Fruit fly (Drosophila melanogaster) whole organism, prepupa: ENCODE measurements around the gene CG6310.

Experiments
- CG10631 ChIP-seq: fragments of 200-800 bp; sonication (Bioruptor generic); optimal IDR thresholded peaks from 2 replicates; lab custom pipeline; 2016; ENCODE audit warnings: missing biosample characterization, missing genetic modification characterization
- CG10669 ChIP-seq: fragments of 200-800 bp; sonication (Bioruptor generic); optimal IDR thresholded peaks from 3 replicates; lab custom pipeline; 2018; ENCODE audit warnings: missing biosample characterization, mild to moderate bottlenecking, missing genetic modification characterization, moderate library complexity
- CG11294 ChIP-seq: fragments of 200-800 bp; sonication (Bioruptor generic); IDR thresholded peaks from 2 replicates; pipeline ENCODE4 v1.3.6; 2022; ENCODE audit warnings: missing biosample characterization, missing genetic modification characterization
- CG11762 ChIP-seq: fragments of 200-800 bp; sonication (Bioruptor generic); optimal IDR thresholded peaks from 3 replicates; lab custom pipeline; 2016; ENCODE audit warnings: missing biosample characterization, missing genetic modification characterization; ENCODE audit not compliant: insufficient read depth
- CG11902 ChIP-seq: fragments of 200-800 bp; sonication (Bioruptor generic); optimal IDR thresholded peaks from 3 replicates; lab custom pipeline; 2016; ENCODE audit warnings: missing biosample characterization, missing genetic modification characterization
- CG15336 ChIP-seq: fragments of 200-800 bp; sonication (Bioruptor generic); IDR thresholded peaks from 2 replicates; pipeline ENCODE4 v1.3.6; 2022; ENCODE audit warnings: missing biosample characterization, missing genetic modification characterization
- CG1621 ChIP-seq: fragments of 200-800 bp; sonication (Bioruptor generic); optimal IDR thresholded peaks from 3 replicates; lab custom pipeline; 2018; ENCODE audit warnings: missing biosample characterization, mild to moderate bottlenecking, missing genetic modification characterization
- CG16779 ChIP-seq: fragments of 200-800 bp; sonication (Bioruptor generic); optimal IDR thresholded peaks from 3 replicates; lab custom pipeline; 2017; ENCODE audit warnings: missing biosample characterization, mild to moderate bottlenecking, missing genetic modification characterization
- CG3032 ChIP-seq: fragments of 200-800 bp; optimal IDR thresholded peaks from 2 replicates; lab custom pipeline; 2019; ENCODE audit warnings: missing biosample characterization, mild to moderate bottlenecking, missing genetic modification characterization, moderate library complexity
- CG31627 ChIP-seq: fragments of 200-800 bp; sonication (Bioruptor generic); optimal IDR thresholded peaks from 3 replicates; lab custom pipeline; 2016; ENCODE audit warnings: missing biosample characterization, missing genetic modification characterization
- CG32006 ChIP-seq: fragments of 200-800 bp; sonication (Bioruptor generic); optimal IDR thresholded peaks from 3 replicates; lab custom pipeline; 2017; ENCODE audit warnings: missing biosample characterization, mild to moderate bottlenecking, missing genetic modification characterization
- CG34406 ChIP-seq: fragments of 200-800 bp; sonication (Bioruptor generic); optimal IDR thresholded peaks from 3 replicates; lab custom pipeline; 2016; ENCODE audit warnings: missing biosample characterization, missing genetic modification characterization
- CG3919 ChIP-seq: fragments of 200-800 bp; sonication (Bioruptor generic); optimal IDR thresholded peaks from 3 replicates; lab custom pipeline; 2016; ENCODE audit warnings: missing biosample characterization, missing genetic modification characterization
- CG4318 ChIP-seq: fragments of 200-800 bp; sonication (Bioruptor generic); optimal IDR thresholded peaks from 3 replicates; lab custom pipeline; 2017; ENCODE audit warnings: missing biosample characterization, mild to moderate bottlenecking, missing genetic modification characterization
- CG6163 ChIP-seq: fragments of 200-800 bp; sonication (Bioruptor generic); IDR thresholded peaks from 3 replicates; pipeline ENCODE4 v1.3.6; 2022; ENCODE audit warnings: missing biosample characterization, missing genetic modification characterization
- CG6276 ChIP-seq: fragments of 200-800 bp; sonication (Bioruptor generic); optimal IDR thresholded peaks from 2 replicates; lab custom pipeline; 2017; ENCODE audit warnings: missing biosample characterization, mild to moderate bottlenecking, missing genetic modification characterization
- CG6792 ChIP-seq: fragments of 200-800 bp; sonication (Bioruptor generic); optimal IDR thresholded peaks from 3 replicates; lab custom pipeline; 2016; ENCODE audit warnings: missing biosample characterization, missing genetic modification characterization
- CG6808 ChIP-seq: fragments of 200-800 bp; sonication (Bioruptor generic); optimal IDR thresholded peaks from 3 replicates; lab custom pipeline; 2017; ENCODE audit warnings: missing biosample characterization, missing genetic modification characterization, mild to moderate bottlenecking, moderate library complexity, missing genetic modification reagents
- CG7368 ChIP-seq: fragments of 200-800 bp; sonication (Bioruptor generic); optimal IDR thresholded peaks from 3 replicates; lab custom pipeline; 2016; ENCODE audit warnings: missing biosample characterization, missing genetic modification characterization
- CG8119 ChIP-seq: fragments of 200-800 bp; sonication (Bioruptor generic); IDR thresholded peaks from 3 replicates; pipeline ENCODE4 v1.3.6; 2022; ENCODE audit warnings: missing biosample characterization, missing genetic modification characterization
- CG8632 ChIP-seq: fragments of 200-800 bp; sonication (Bioruptor generic); optimal IDR thresholded peaks from 3 replicates; lab custom pipeline; 2016; ENCODE audit warnings: missing biosample characterization, missing genetic modification characterization
- CG9139 ChIP-seq: fragments of 200-800 bp; sonication (Bioruptor generic); optimal IDR thresholded peaks from 3 replicates; lab custom pipeline; 2017; ENCODE audit warnings: missing biosample characterization, mild to moderate bottlenecking, missing genetic modification characterization
- Eip78C ChIP-seq: fragments of 200-800 bp; sonication (Bioruptor generic); peaks from one replicate; lab custom pipeline; 2016; ENCODE audit warnings: missing biosample characterization, missing genetic modification characterization
- Ets96B ChIP-seq: fragments of 200-800 bp; optimal IDR thresholded peaks from 2 replicates; lab custom pipeline; 2019; ENCODE audit warnings: missing biosample characterization, mild to moderate bottlenecking, missing genetic modification characterization, moderate library complexity
- Gug ChIP-seq: fragments of 200-800 bp; sonication (Bioruptor generic); IDR thresholded peaks from 2 replicates; pipeline ENCODE4 v1.3.6; 2022; ENCODE audit warnings: missing biosample characterization, missing genetic modification characterization
- Hr38 ChIP-seq: sonication (Bioruptor generic); optimal IDR thresholded peaks from 2 replicates; lab custom pipeline; 2016; ENCODE audit warnings: missing biosample characterization, missing genetic modification characterization
- Hr39 ChIP-seq: fragments of 200-800 bp; sonication (Bioruptor generic); optimal IDR thresholded peaks from 2 replicates; lab custom pipeline; 2016; ENCODE audit warnings: missing biosample characterization, missing genetic modification characterization
- Hr4 ChIP-seq: fragments of 200-800 bp; sonication (Bioruptor generic); optimal IDR thresholded peaks from 3 replicates; lab custom pipeline; 2016; ENCODE audit warnings: missing biosample characterization, missing genetic modification characterization
- Lpt ChIP-seq: fragments of 200-800 bp; sonication (Bioruptor generic); optimal IDR thresholded peaks from 3 replicates; lab custom pipeline; 2016; ENCODE audit warnings: missing biosample characterization, missing genetic modification characterization
- Met ChIP-seq: fragments of 200-800 bp; sonication (Bioruptor generic); optimal IDR thresholded peaks from 3 replicates; lab custom pipeline; 2016; ENCODE audit warnings: missing biosample characterization, missing genetic modification characterization
- OdsH ChIP-seq: fragments of 200-800 bp; sonication (Bioruptor generic); optimal IDR thresholded peaks from 3 replicates; lab custom pipeline; 2016; ENCODE audit warnings: missing biosample characterization, missing genetic modification characterization
- Smox ChIP-seq: fragments of 200-800 bp; sonication (Bioruptor generic); optimal IDR thresholded peaks from 3 replicates; lab custom pipeline; 2016; ENCODE audit warnings: missing biosample characterization, missing genetic modification characterization
- Sox14 ChIP-seq: fragments of 200-800 bp; sonication (Bioruptor generic); optimal IDR thresholded peaks from 3 replicates; lab custom pipeline; 2016; ENCODE audit warnings: missing biosample characterization, missing genetic modification characterization
- Sox15 ChIP-seq: fragments of 200-800 bp; sonication (Bioruptor generic); optimal IDR thresholded peaks from 3 replicates; lab custom pipeline; 2016; ENCODE audit warnings: missing biosample characterization, missing genetic modification characterization
- achi ChIP-seq: fragments of 200-800 bp; sonication (Bioruptor generic); optimal IDR thresholded peaks from 3 replicates; lab custom pipeline; 2016; ENCODE audit warnings: missing biosample characterization, missing genetic modification characterization
- acj6 ChIP-seq: fragments of 200-800 bp; sonication (Bioruptor generic); optimal IDR thresholded peaks from 3 replicates; lab custom pipeline; 2016; ENCODE audit warnings: missing biosample characterization, missing genetic modification characterization
- dac ChIP-seq: fragments of 200-800 bp; sonication (Bioruptor generic); optimal IDR thresholded peaks from 2 replicates; lab custom pipeline; 2017; ENCODE audit warnings: missing biosample characterization, mild to moderate bottlenecking, missing genetic modification characterization
- dsx ChIP-seq: fragments of 200-800 bp; optimal IDR thresholded peaks from 3 replicates; lab custom pipeline; 2019; ENCODE audit warnings: missing biosample characterization, mild to moderate bottlenecking, missing genetic modification characterization, moderate library complexity; ENCODE audit not compliant: poor library complexity, severe bottlenecking
- eg ChIP-seq: fragments of 200-800 bp; sonication (Bioruptor generic); IDR thresholded peaks from 3 replicates; pipeline ENCODE4 v1.3.6; 2022; ENCODE audit warnings: missing biosample characterization, missing genetic modification characterization
- fkh ChIP-seq: fragments of 200-800 bp; sonication (Bioruptor generic); optimal IDR thresholded peaks from 3 replicates; lab custom pipeline; 2017; ENCODE audit warnings: missing biosample characterization, mild to moderate bottlenecking, missing genetic modification characterization, moderate library complexity
- lz ChIP-seq: fragments of 200-800 bp; sonication (Bioruptor generic); optimal IDR thresholded peaks from 3 replicates; lab custom pipeline; 2016; ENCODE audit warnings: missing biosample characterization, missing genetic modification characterization
- net ChIP-seq: fragments of 200-800 bp; sonication (Bioruptor generic); optimal IDR thresholded peaks from 3 replicates; lab custom pipeline; 2016; ENCODE audit warnings: missing biosample characterization, missing genetic modification characterization
- salr ChIP-seq, 2 experiments: fragments of 200-800 bp; sonication (Bioruptor generic); optimal IDR thresholded peaks; 3 replicates each; lab custom pipeline; 2016 to 2018; ENCODE audit warnings: missing biosample characterization in 2 of 2, missing genetic modification characterization in 2 of 2, mild to moderate bottlenecking in 1 of 2
- spab ChIP-seq: fragments of 200-800 bp; sonication (Bioruptor generic); optimal IDR thresholded peaks from 2 replicates; lab custom pipeline; 2017; ENCODE audit warnings: missing biosample characterization, mild to moderate bottlenecking, missing genetic modification characterization, missing genetic modification reagents
- ss ChIP-seq, 2 experiments: fragments of 200-800 bp; sonication (Bioruptor generic); optimal IDR thresholded peaks; 2 replicates in 1 of 2; 3 replicates in 1 of 2; lab custom pipeline; 2017 to 2018; ENCODE audit warnings: mild to moderate bottlenecking in 2 of 2, missing biosample characterization in 2 of 2, missing genetic modification characterization in 2 of 2, moderate library complexity in 1 of 2
- svp ChIP-seq: fragments of 200-800 bp; sonication (Bioruptor generic); peaks from one replicate; lab custom pipeline; 2016; ENCODE audit warnings: missing biosample characterization, missing genetic modification characterization

Gene CG6310

DNA sequence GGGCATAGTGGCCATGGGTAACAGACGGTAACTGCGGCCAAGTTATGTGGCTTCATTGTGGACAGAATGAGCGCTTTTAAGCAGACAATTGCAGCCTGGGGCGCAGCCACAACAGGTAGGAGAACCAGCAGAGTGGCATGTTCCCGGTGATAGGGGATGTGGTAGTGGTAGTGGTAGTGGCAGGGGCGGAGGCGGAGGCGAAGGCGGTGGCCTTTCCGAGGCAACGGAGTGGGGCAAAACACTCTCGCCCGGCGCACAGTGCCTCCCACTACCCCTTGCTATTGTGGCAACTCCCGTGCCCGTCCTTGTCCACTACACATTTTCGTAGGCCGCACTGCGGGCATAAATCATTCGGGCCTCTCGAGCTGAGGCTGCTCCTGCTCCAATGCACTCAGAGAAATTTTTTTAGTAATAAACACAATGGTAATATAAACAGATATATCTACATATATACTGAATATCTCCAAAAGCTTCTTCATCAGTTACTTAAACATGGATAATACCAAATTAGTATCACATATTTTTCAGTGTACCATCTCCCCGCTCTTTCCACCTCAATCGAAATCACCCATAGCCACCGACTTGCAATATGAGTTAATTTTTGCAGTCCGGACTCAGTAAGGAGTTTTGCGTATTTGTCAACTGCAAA is 36.2 kb downstream of the CG6310 start (continued):
- TF ChIP-seq lz (GFP tag; lab: Kevin White, UChicago) (peak; percentile 68), salr (GFP tag; optimal IDR thresholded peaks at IDR 0.05; lab: Kevin White, UChicago) (peak; percentile 33 to 46), fkh (GFP tag; lab: Kevin White, UChicago) (no peak), Hr39 (GFP tag; lab: Kevin White, UChicago) (peak; percentile 65), eg (GFP tag; lab: Robert Waterston, UW) (peak; percentile 85), CG6163 (GFP tag; lab: Robert Waterston, UW) (peak; percentile 79), CG9139 (GFP tag; lab: Kevin White, UChicago) (peak; percentile 59), ss (GFP tag; optimal IDR thresholded peaks at IDR 0.05; lab: Kevin White, UChicago) (peak; percentile 74 to 78), Lpt (GFP tag; lab: Kevin White, UChicago) (peak; percentile 71), Smox (GFP tag; lab: Kevin White, UChicago) (peak; percentile 68), CG3919 (peak; percentile 71), CG11902 (peak; percentile 34), achi (GFP tag; lab: Kevin White, UChicago) (peak; percentile 76), CG6276 (peak; percentile 76), CG11294 (GFP tag; lab: Robert Waterston, UW) (0 out of 2 replicates have a peak, but pooled peaks have one; percentile 14), CG7368 (peak; percentile 32), net (GFP tag; lab: Kevin White, UChicago) (peak; percentile 64), CG3032 (tag; lab: Kevin White, UChicago) (peak; percentile 79)
- TF ChIP-seq, all 60 proteins: peak for 56

DNA sequence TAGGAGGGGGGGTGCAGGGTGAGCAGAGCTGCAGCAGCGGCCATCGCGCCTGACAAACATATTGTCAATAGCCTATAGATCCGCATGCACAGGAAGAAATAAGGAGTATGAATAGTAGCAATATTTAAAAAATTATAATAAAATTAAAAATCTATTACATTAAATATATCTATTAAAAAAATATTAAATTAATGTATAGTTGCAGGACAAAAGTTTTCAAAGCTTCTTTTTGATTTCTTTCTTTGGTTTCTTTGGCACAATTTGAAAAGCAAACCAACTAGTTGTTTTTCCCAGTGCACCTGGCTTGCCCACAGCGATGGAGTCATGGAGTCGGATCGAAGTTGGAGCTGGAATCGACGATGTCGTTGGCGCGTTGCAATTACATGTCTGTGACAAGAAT is 37.9 kb downstream of the CG6310 start:
- no peak for TF ChIP-seq Hr39 (GFP tag; lab: Kevin White, UChicago)
- TF ChIP-seq CG10631 (GFP tag; lab: Kevin White, UChicago), result peak; percentile 54
- peak; percentile 14 for TF ChIP-seq spab (GFP tag; lab: Kevin White, UChicago)
- no peak for TF ChIP-seq CG31627
- peak; percentile 79 for TF ChIP-seq Eip78C (GFP tag; lab: Kevin White, UChicago)
- TF ChIP-seq CG15336 (GFP tag; lab: Robert Waterston, UW), result peak; percentile 79
- TF ChIP-seq Met (GFP tag; lab: Kevin White, UChicago), result no peak
- peak; percentile 43 for TF ChIP-seq CG10669 (GFP tag; lab: Kevin White, UChicago)
- TF ChIP-seq CG6808 (GFP tag; lab: Kevin White, UChicago), result peak; percentile 29
- peak; percentile 45 for TF ChIP-seq CG8632 (GFP tag; lab: Kevin White, UChicago)
- TF ChIP-seq dac (GFP tag; lab: Kevin White, UChicago), result peak; percentile 21
- TF ChIP-seq ss (GFP tag; optimal IDR thresholded peaks at IDR 0.05; lab: Kevin White, UChicago), result peak; percentile 20 to 35
- TF ChIP-seq salr (GFP tag; optimal IDR thresholded peaks at IDR 0.05; lab: Kevin White, UChicago), result peak in 1 of 2 experiments; percentile 39
- TF ChIP-seq CG3919, result peak; percentile 47
- peak; percentile 44 for TF ChIP-seq achi (GFP tag; lab: Kevin White, UChicago)
- TF ChIP-seq CG8119, result peak; percentile 77
- peak; percentile 59 for TF ChIP-seq CG6276
- peak; percentile 29; the same call in 1 of the 2 replicates for TF ChIP-seq Gug (GFP tag; lab: Robert Waterston, UW)
- TF ChIP-seq svp (GFP tag; lab: Kevin White, UChicago), result peak; percentile 65
- no peak for TF ChIP-seq CG11762 (GFP tag; lab: Kevin White, UChicago)
- TF ChIP-seq Sox14 (GFP tag; lab: Kevin White, UChicago), result no peak
- TF ChIP-seq CG32006 (GFP tag; lab: Kevin White, UChicago), result peak; percentile 74
- TF ChIP-seq CG6163 (GFP tag; lab: Robert Waterston, UW), result peak; percentile 59; the same call in 1 of the 3 replicates
- TF ChIP-seq eg (GFP tag; lab: Robert Waterston, UW), result peak; percentile 67
- peak; percentile 10 for TF ChIP-seq acj6 (GFP tag; lab: Kevin White, UChicago)
- TF ChIP-seq CG9139 (GFP tag; lab: Kevin White, UChicago), result peak; percentile 18
- peak; percentile 46 for TF ChIP-seq CG34406 (GFP tag; lab: Kevin White, UChicago)
- TF ChIP-seq CG1621 (tag; lab: Kevin White, UChicago), result peak; percentile 6
- peak; percentile 49 for TF ChIP-seq dsx (GFP tag; lab: Kevin White, UChicago)
- TF ChIP-seq CG16779, result no peak
- peak; percentile 13 for TF ChIP-seq CG6792
- peak; percentile 25 for TF ChIP-seq Lpt (GFP tag; lab: Kevin White, UChicago)
- TF ChIP-seq CG4318 (GFP tag; lab: Kevin White, UChicago), result peak; percentile 30
- peak; percentile 62 for TF ChIP-seq Ets96B (tag; lab: Kevin White, UChicago)
- peak; percentile 51 for TF ChIP-seq CG3032 (tag; lab: Kevin White, UChicago)
- TF ChIP-seq Hr4 (GFP tag; lab: Kevin White, UChicago), result peak; percentile 48
- no peak for TF ChIP-seq fkh (GFP tag; lab: Kevin White, UChicago)
- TF ChIP-seq Hr38 (GFP tag; lab: Kevin White, UChicago), result no peak
- TF ChIP-seq Sox15 (GFP tag; lab: Kevin White, UChicago), result no peak
- peak; percentile 35 for TF ChIP-seq OdsH
